Worm (Caenorhabditis elegans): Measurements from ENCODE around the gene drd-50.
A peak's percentile ranks its signal among the peaks of the same experiment; 100 is the strongest.

The drd-50 gene

DNA sequence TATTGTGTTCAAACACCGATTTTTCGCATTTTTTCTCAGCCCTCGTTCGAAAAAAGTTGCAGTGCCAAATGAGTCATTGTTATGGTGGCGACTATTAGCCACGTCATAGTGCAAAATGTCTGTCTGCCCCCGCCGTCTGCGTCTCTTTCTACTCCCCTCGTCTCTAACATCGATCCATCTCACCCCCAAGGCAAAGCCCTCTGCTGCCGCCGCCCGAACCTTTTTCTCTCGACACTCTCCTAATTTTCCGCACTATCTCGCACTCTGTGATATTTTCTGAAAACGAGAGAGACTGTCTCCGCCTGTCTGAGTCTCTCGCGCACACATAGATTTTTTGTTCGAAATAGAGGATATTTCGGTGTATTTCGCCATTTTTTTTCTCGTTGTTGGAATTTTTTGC lies 24.4 kb upstream of the drd-50 start (continued):
- TF ChIP-seq aly-2 (tag; optimal IDR thresholded peaks at IDR 0.05), result no peak
- peak; percentile 4 for TF ChIP-seq nhr-237 (tag; optimal IDR thresholded peaks at IDR 0.05)
- TF ChIP-seq ztf-4 (tag; optimal IDR thresholded peaks at IDR 0.05), result peak; percentile 55
- TF ChIP-seq ztf-11 (tag; optimal IDR thresholded peaks at IDR 0.05), result no peak

DNA sequence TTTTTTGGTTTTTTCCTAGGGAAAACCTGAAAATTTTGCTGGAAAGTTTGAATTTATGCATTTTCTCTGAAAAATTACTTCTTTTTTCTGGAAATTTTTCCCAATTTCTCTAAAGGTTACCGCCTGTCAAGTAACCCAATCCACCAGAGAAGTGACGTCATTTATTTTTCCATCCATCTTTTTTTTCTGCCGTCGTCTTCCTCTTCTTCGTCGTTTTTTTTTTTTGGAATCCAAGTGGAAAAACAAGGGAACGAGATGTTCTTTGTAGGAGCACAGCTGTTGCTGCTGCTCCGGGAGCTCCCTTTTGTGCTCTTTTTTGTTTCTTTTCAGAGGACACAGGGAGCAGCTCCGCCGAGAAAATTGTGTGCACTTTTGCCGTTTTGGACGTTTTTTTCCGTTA lies 23.2 kb upstream of the drd-50 start:
- TF ChIP-seq nhr-6 (tag; optimal IDR thresholded peaks at IDR 0.05) (no peak), ZK546.5 (tag; optimal IDR thresholded peaks at IDR 0.05) (no peak), lin-39 (tag; optimal IDR thresholded peaks at IDR 0.05) (no peak), R02D3.7 (tag; optimal IDR thresholded peaks at IDR 0.05) (no peak), unc-55 (GFP tag; optimal IDR thresholded peaks at IDR 0.05) (peak; percentile 0), ztf-11 (tag; optimal IDR thresholded peaks at IDR 0.05) (no peak), ztf-1 (GFP tag; conservative IDR thresholded peaks at IDR 0.05) (no peak)

DNA sequence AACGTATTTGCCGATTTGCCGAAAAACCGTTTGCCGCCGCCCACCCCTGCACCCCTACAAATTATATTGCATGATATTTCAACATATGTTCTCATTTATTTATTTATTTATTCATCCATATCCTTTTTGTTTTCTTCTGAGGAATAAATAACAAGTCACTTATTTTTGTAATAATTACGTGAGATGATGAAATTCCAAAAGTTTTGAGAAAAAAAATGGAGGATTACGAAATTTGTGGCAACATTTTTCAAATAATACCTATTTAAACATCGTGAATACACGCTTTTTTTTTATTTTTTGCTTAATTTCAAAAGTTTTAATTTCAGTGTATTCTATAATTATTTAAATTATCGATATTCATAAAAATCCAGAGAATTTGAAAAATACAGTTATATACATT lies 20.6 kb upstream of the drd-50 start:
- TF ChIP-seq nhr-129 (tag; optimal IDR thresholded peaks at IDR 0.05) (peak; percentile 26), dmd-4 (tag; optimal IDR thresholded peaks at IDR 0.05) (no peak)

DNA sequence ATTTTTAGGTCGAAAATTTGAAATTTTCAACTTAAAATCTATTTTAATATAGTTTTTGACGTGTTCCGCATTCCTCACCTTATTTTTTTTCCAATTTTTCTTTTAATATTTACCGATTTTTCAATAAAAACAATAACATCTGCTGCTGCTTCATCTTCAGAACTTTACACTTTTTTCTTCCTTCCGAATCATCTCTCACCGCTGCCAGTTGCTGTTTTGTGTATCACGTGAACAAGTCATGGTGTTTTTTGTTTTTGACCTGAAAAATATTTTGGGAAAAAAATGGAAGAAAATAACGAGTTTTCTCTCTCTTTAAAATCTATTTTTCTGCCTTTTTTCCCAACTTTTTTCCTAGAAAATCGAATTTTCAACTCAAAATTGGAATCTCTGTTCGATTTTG lies 17.8 kb upstream of the drd-50 start:
- TF ChIP-seq lin-11 (tag; optimal IDR thresholded peaks at IDR 0.05) (no peak), sma-3 (GFP tag; optimal IDR thresholded peaks at IDR 0.05) (no peak), nhr-129 (tag; optimal IDR thresholded peaks at IDR 0.05) (peak; percentile 10), lsy-2 (tag; optimal IDR thresholded peaks at IDR 0.05) (peak in 1 of 2 experiments; percentile 13)

DNA sequence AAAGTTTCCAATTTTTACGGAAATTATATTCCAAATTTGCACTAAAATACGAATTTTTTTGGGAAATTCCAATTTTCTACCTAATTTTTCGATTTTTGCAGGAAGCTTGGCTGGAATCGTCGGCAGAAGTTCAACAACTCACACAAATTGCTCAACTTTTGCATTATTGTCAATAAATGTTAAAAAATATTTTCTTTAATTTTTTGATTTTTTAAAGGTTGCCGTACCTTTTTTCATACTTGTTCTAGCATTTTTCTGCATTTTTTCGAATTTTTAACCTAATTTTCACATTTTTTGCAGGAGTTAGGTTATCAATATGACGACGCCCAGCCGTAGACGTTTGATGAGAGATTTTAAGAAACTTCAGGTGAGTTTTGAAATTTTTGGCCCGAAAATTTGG lies 14.8 kb upstream of the drd-50 start, which contains the start of gene ubc-1:
Gene ubc-1 (plus strand): TSS at position 301 of the 400 bp plus-strand sequence.
- TF ChIP-seq nhr-25 (tag; optimal IDR thresholded peaks at IDR 0.05) (no peak), nhr-23 (tag; optimal IDR thresholded peaks at IDR 0.05) (no peak), nhr-6 (tag; optimal IDR thresholded peaks at IDR 0.05) (no peak), sma-3 (GFP tag; optimal IDR thresholded peaks at IDR 0.05) (no peak), blmp-1 (tag; optimal IDR thresholded peaks at IDR 0.05; ENCODE audit: insufficient read depth) (no peak), peb-1 (tag; optimal IDR thresholded peaks at IDR 0.05) (no peak), nhr-129 (tag; optimal IDR thresholded peaks at IDR 0.05) (no peak)

DNA sequence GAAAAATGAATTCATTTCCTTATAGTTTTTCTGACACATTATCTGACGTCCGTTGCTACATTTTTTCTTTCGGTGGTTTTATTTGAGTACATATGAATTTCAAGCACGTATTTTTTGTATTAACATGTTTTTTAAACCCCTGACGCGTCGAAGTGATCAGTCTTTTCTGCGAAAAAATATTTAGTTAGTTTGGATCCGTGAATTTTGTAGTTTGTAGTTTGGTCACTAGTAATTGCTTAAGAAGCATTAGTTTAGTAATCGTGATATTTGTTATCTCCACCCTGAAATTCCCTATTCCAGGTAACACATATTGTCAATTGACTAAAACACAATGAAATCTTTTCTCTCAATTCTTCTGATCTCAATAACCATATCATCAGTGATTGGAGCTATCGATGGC lies 8.8 kb upstream of the drd-50 start, which contains the start of gene C35B1.7:
Gene C35B1.7 (plus strand): TSS at position 301 of the 400 bp plus-strand sequence.
- no peak for TF ChIP-seq mbf-1 (tag; optimal IDR thresholded peaks at IDR 0.05)
- TF ChIP-seq alr-1 (tag; optimal IDR thresholded peaks at IDR 0.05), result no peak
- no peak for TF ChIP-seq lin-39 (tag; optimal IDR thresholded peaks at IDR 0.05)
- no peak for TF ChIP-seq Y55F3AM.14 (GFP tag; optimal IDR thresholded peaks at IDR 0.05)
- TF ChIP-seq ama-1 (optimal IDR thresholded peaks at IDR 0.05), result no peak
- no peak for TF ChIP-seq aly-2 (tag; optimal IDR thresholded peaks at IDR 0.05)
- no peak for TF ChIP-seq nhr-25 (tag; optimal IDR thresholded peaks at IDR 0.05)
- TF ChIP-seq fos-1 (tag; optimal IDR thresholded peaks at IDR 0.05), result no peak
- TF ChIP-seq egl-27 (tag; optimal IDR thresholded peaks at IDR 0.05), result no peak
- no peak for TF ChIP-seq sma-3 (GFP tag; optimal IDR thresholded peaks at IDR 0.05)
- TF ChIP-seq blmp-1 (tag; optimal IDR thresholded peaks at IDR 0.05; ENCODE audit: insufficient read depth), result no peak
- no peak for TF ChIP-seq zag-1 (tag; optimal IDR thresholded peaks at IDR 0.05)
- TF ChIP-seq lin-13 (GFP tag; optimal IDR thresholded peaks at IDR 0.05), result no peak
- no peak for TF ChIP-seq gmeb-1 (tag; optimal IDR thresholded peaks at IDR 0.05)
- no peak for TF ChIP-seq nhr-23 (tag; optimal IDR thresholded peaks at IDR 0.05)
- no peak for TF ChIP-seq unc-62 (GFP tag; optimal IDR thresholded peaks at IDR 0.05)
- no peak for TF ChIP-seq nhr-129 (tag; optimal IDR thresholded peaks at IDR 0.05)
- no peak for TF ChIP-seq ceh-16 (tag; optimal IDR thresholded peaks at IDR 0.05)

DNA sequence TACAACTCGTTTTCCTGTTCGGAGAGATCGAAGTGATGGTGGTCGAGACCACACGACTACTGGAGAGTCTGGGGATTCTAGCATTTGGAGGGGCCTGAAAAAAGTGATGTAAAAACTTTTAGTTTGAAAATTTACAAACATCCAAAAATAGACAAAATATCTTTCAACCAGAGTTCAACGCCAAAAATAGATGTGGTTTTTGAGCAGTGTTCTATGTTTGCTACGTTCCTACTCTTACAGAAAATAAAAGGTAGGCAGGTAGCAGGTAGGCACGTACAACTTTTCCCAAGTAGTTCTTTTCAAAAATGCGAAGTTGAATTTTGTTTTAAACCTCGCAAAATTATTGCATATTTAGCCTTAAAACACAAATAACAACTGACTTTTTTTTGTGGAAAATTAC lies 5.1 kb upstream of the drd-50 start, which contains the start of gene F49F1.14:
Gene F49F1.14 (minus strand): TSS at position 101 of the 400 bp plus-strand sequence.
- TF ChIP-seq egl-27 (tag; optimal IDR thresholded peaks at IDR 0.05) (no peak), alr-1 (tag; optimal IDR thresholded peaks at IDR 0.05) (no peak), nhr-237 (tag; optimal IDR thresholded peaks at IDR 0.05) (no peak), peb-1 (tag; optimal IDR thresholded peaks at IDR 0.05) (no peak), ceh-16 (tag; optimal IDR thresholded peaks at IDR 0.05) (no peak), elt-3 (tag; optimal IDR thresholded peaks at IDR 0.05) (no peak), R02D3.7 (tag; optimal IDR thresholded peaks at IDR 0.05) (no peak), Y55F3AM.14 (GFP tag; optimal IDR thresholded peaks at IDR 0.05) (no peak), ama-1 (optimal IDR thresholded peaks at IDR 0.05) (no peak), sma-9 (GFP tag; optimal IDR thresholded peaks at IDR 0.05) (no peak), sma-9 (tag; optimal IDR thresholded peaks at IDR 0.05) (no peak), unc-62 (GFP tag; optimal IDR thresholded peaks at IDR 0.05) (no peak), lsy-2 (tag; optimal IDR thresholded peaks at IDR 0.05) (no peak), ztf-11 (tag; optimal IDR thresholded peaks at IDR 0.05) (no peak), nhr-10 (tag; optimal IDR thresholded peaks at IDR 0.05) (no peak), nhr-129 (tag; optimal IDR thresholded peaks at IDR 0.05) (no peak), nhr-21 (tag; optimal IDR thresholded peaks at IDR 0.05) (no peak), F13H6.1 (tag; optimal IDR thresholded peaks at IDR 0.05) (no peak), zag-1 (tag; optimal IDR thresholded peaks at IDR 0.05) (no peak)

Measured in whole organism, L2 larva.